Worm (Caenorhabditis elegans) whole organism, mixed stage, embryonic: ENCODE measurements around the gene str-228.
"Not testable (repeated sequence)": the region's sequence is repeated elsewhere in the genome, so short reads cannot be mapped to it uniquely, and the experiment has no call there.

ENCODE experiments used
- bed-3 ChIP-seq: fragments of 200-800 bp; sonication (Bioruptor generic); optimal IDR thresholded peaks from 3 replicates; lab custom pipeline; 2018; ENCODE audit warnings: mild to moderate bottlenecking, missing genetic modification characterization, moderate library complexity, missing compliant biosample characterization
- blmp-1 ChIP-seq: fragments of 150-350 bp; optimal IDR thresholded peaks from 2 replicates; lab custom pipeline; 2014; ENCODE audit warnings: missing biosample characterization, missing genetic modification characterization
- ceh-39 ChIP-seq: fragments of 150-350 bp; optimal IDR thresholded peaks from 2 replicates; lab custom pipeline; 2014; ENCODE audit warnings: missing biosample characterization, missing genetic modification characterization
- ceh-43 ChIP-seq: fragments of 200-800 bp; sonication (Bioruptor generic); optimal IDR thresholded peaks from 2 replicates; lab custom pipeline; 2018; ENCODE audit warnings: mild to moderate bottlenecking, missing genetic modification characterization, moderate library complexity, missing compliant biosample characterization
- ceh-83 ChIP-seq: fragments of 200-800 bp; sonication (Bioruptor generic); optimal IDR thresholded peaks from 2 replicates; lab custom pipeline; 2018; ENCODE audit warnings: mild to moderate bottlenecking, missing genetic modification characterization, missing compliant biosample characterization
- ces-1 ChIP-seq: fragments of 150-350 bp; optimal IDR thresholded peaks from 2 replicates; lab custom pipeline; 2014; ENCODE audit warnings: missing biosample characterization, missing genetic modification reagents, missing genetic modification characterization
- cnd-1 ChIP-seq: fragments of 200-800 bp; sonication (Bioruptor generic); optimal IDR thresholded peaks from 2 replicates; lab custom pipeline; 2018; ENCODE audit warnings: mild to moderate bottlenecking, missing genetic modification characterization, missing compliant biosample characterization
- drap-1 ChIP-seq: fragments of 200-800 bp; sonication (Bioruptor generic); optimal IDR thresholded peaks from 3 replicates; lab custom pipeline; 2018; ENCODE audit warnings: mild to moderate bottlenecking, missing genetic modification characterization, missing compliant biosample characterization
- elt-1 ChIP-seq: sonication (generic microtip); optimal IDR thresholded peaks from 2 replicates; lab custom pipeline; 2017; ENCODE audit warnings: missing genetic modification characterization, mild to moderate bottlenecking, missing compliant biosample characterization, antibody characterized with exemption, moderate library complexity, borderline replicate concordance; ENCODE audit not compliant: insufficient read depth
- elt-3 ChIP-seq: fragments of 150-350 bp; optimal IDR thresholded peaks from 2 replicates; lab custom pipeline; 2014; ENCODE audit warnings: missing biosample characterization, missing genetic modification characterization
- flh-1 ChIP-seq: fragments of 200-800 bp; sonication (Bioruptor generic); optimal IDR thresholded peaks from 2 replicates; lab custom pipeline; 2018; ENCODE audit warnings: mild to moderate bottlenecking, missing genetic modification characterization, moderate library complexity, missing compliant biosample characterization
- ham-2 ChIP-seq: fragments of 200-800 bp; sonication (Bioruptor generic); optimal IDR thresholded peaks from 2 replicates; lab custom pipeline; 2018; ENCODE audit warnings: mild to moderate bottlenecking, missing genetic modification characterization, missing compliant biosample characterization
- hlh-1 ChIP-seq: fragments of 150-350 bp; optimal IDR thresholded peaks from 2 replicates; lab custom pipeline; 2014; ENCODE audit warnings: missing biosample characterization, missing genetic modification reagents, missing genetic modification characterization
- lin-13 ChIP-seq: fragments of 150-350 bp; optimal IDR thresholded peaks from 2 replicates; lab custom pipeline; 2014; ENCODE audit warnings: missing biosample characterization, missing genetic modification characterization
- lin-32 ChIP-seq: fragments of 200-800 bp; sonication (Bioruptor generic); optimal IDR thresholded peaks from 2 replicates; lab custom pipeline; 2018; ENCODE audit warnings: mild to moderate bottlenecking, missing genetic modification characterization, missing compliant biosample characterization
- lsy-2 ChIP-seq: fragments of 150-350 bp; optimal IDR thresholded peaks from 2 replicates; lab custom pipeline; 2014; ENCODE audit warnings: missing biosample characterization, missing genetic modification characterization
- mab-5 ChIP-seq: fragments of 150-350 bp; optimal IDR thresholded peaks from 2 replicates; lab custom pipeline; 2014; ENCODE audit warnings: missing biosample characterization, missing genetic modification characterization
- mep-1 ChIP-seq: fragments of 150-350 bp; optimal IDR thresholded peaks from 2 replicates; lab custom pipeline; 2017; ENCODE audit warnings: missing biosample characterization, missing genetic modification reagents, missing genetic modification characterization, inconsistent platforms
- mls-2 ChIP-seq: sonication (generic microtip); optimal IDR thresholded peaks from 2 replicates; lab custom pipeline; 2016; ENCODE audit warnings: mild to moderate bottlenecking, missing genetic modification characterization, moderate library complexity, missing compliant biosample characterization
- nhr-12 ChIP-seq: fragments of 150-350 bp; optimal IDR thresholded peaks from 2 replicates; lab custom pipeline; 2014; ENCODE audit warnings: missing biosample characterization, missing genetic modification characterization
- nhr-2 ChIP-seq: fragments of 150-350 bp; optimal IDR thresholded peaks from 2 replicates; lab custom pipeline; 2014; ENCODE audit warnings: missing biosample characterization, missing genetic modification characterization
- nhr-237 ChIP-seq: fragments of 150-350 bp; optimal IDR thresholded peaks from 2 replicates; lab custom pipeline; 2014; ENCODE audit warnings: missing biosample characterization, missing genetic modification characterization
- nhr-28 ChIP-seq: fragments of 150-350 bp; optimal IDR thresholded peaks from 2 replicates; lab custom pipeline; 2014; ENCODE audit warnings: missing biosample characterization, missing genetic modification characterization
- nhr-76 ChIP-seq: sonication (generic microtip); optimal IDR thresholded peaks from 2 replicates; lab custom pipeline; 2017; ENCODE audit warnings: missing biosample characterization, missing genetic modification characterization
- pha-4 ChIP-seq: fragments of 150-350 bp; optimal IDR thresholded peaks from 2 replicates; lab custom pipeline; 2018; ENCODE audit warnings: missing biosample characterization, missing genetic modification reagents, missing genetic modification characterization
- sem-2 ChIP-seq: fragments of 200-800 bp; sonication (Bioruptor generic); optimal IDR thresholded peaks from 2 replicates; lab custom pipeline; 2018; ENCODE audit warnings: mild to moderate bottlenecking, missing genetic modification characterization, missing compliant biosample characterization
- snpc-4 ChIP-seq: fragments of 150-350 bp; optimal IDR thresholded peaks from 2 replicates; lab custom pipeline; 2014; ENCODE audit warnings: missing biosample characterization, missing genetic modification characterization
- tbx-8 ChIP-seq: fragments of 200-800 bp; sonication (Bioruptor generic); optimal IDR thresholded peaks from 2 replicates; lab custom pipeline; 2018; ENCODE audit warnings: mild to moderate bottlenecking, missing genetic modification characterization, moderate library complexity, missing compliant biosample characterization
- unc-120 ChIP-seq: sonication (generic microtip); optimal IDR thresholded peaks from 2 replicates; lab custom pipeline; 2017; ENCODE audit warnings: missing genetic modification characterization, missing compliant biosample characterization; ENCODE audit not compliant: poor library complexity, severe bottlenecking
- unc-62 ChIP-seq: fragments of 150-350 bp; optimal IDR thresholded peaks from 2 replicates; lab custom pipeline; 2014; ENCODE audit warnings: missing biosample characterization, missing genetic modification reagents, missing genetic modification characterization
- zip-8 ChIP-seq: fragments of 150-350 bp; optimal IDR thresholded peaks from 2 replicates; lab custom pipeline; 2014; ENCODE audit warnings: missing biosample characterization, missing genetic modification characterization
- ztf-11 ChIP-seq: fragments of 150-350 bp; optimal IDR thresholded peaks from 2 replicates; lab custom pipeline; 2014; ENCODE audit warnings: missing biosample characterization, missing genetic modification characterization

str-228 gene

DNA sequence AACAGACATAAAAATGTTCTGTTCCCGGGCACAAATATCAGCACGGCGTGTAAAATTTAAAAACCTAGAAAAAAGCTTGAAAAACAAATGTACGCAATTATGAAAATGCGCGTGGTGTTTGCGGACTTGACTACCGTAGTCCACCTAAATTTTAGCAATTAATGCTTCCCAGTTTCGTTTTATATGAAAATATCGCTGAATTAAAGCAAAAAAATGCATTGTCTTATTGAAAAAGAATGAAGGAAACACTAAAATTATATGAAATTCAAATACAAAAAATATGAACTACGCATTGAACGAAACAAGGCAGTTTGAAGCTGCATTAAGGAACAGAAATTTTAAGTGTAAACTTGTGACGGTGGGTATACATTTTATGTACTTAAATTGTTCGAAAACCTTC is 3.7 kb upstream of the str-228 start, which contains the start of gene ugt-64:
Gene ugt-64, minus strand, starts transcription at position 101 of the 400 bp plus-strand sequence.
- TF ChIP-seq bed-3 (GFP tag; lab: Kevin White, UChicago); nhr-76 (tag; lab: Kevin White, UChicago); ceh-39 (tag; lab: Kevin White, UChicago): not testable (repeated sequence)
- TF ChIP-seq, all 35 proteins: peak for 0; not testable (repeated sequence) for 35

DNA sequence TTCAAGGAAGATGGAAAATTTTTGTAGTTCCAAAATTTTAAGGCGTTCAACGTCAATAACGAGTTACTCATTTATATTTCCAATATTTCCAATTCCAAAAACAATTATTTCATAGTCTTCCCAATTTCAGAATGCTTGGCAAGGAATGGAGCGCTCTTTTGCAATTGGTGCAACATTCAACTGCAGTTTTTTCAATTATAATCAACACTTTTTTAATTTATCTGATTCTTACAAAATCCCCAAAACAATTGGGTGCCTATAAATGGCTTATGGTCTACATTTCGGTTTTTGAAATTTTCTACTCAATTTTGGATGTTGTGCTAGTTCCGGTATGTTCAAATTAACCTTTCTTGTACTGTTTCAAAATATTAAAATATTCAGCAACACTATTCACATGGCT is 2.3 kb upstream of the str-228 start, which contains the start of gene str-225:
Gene str-225, plus strand, starts transcription at position 132 of the 400 bp plus-strand sequence.
- no peak for TF ChIP-seq nhr-12 (tag; lab: Kevin White, UChicago)

DNA sequence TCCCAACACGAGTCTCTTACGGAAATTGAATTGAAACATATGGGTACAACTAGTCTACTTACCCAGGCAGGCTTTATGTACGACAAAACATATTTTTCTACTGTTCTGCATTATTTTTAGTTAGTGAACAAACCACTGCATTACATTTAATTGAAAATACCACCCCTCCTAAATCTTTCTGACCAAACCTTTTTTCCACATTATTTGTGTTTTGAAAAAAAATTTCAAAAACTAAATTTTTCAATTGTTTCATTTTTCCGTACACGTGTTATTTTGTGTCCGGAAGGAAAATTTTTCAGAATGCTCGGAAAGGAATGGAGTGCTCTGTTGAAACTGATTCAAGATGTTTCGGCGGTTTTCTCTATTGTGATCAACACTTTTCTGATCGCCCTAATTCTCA is 2.4 kb downstream of the str-228 start, which contains the start of gene str-226:
Gene str-226, plus strand, starts transcription at position 301 of the 400 bp plus-strand sequence.
- TF ChIP-seq zip-8 (tag; lab: Kevin White, UChicago) (no peak), tbx-8 (GFP tag; lab: Kevin White, UChicago) (no peak), snpc-4 (tag; lab: Kevin White, UChicago) (no peak), ceh-43 (GFP tag; lab: Kevin White, UChicago) (no peak), nhr-2 (tag; lab: Kevin White, UChicago) (no peak), ces-1 (GFP tag; lab: Kevin White, UChicago) (no peak), sem-2 (GFP tag; lab: Kevin White, UChicago) (no peak), bed-3 (GFP tag; lab: Kevin White, UChicago) (no peak), unc-62 (GFP tag; lab: Kevin White, UChicago) (no peak), elt-3 (tag; lab: Kevin White, UChicago) (no peak)

DNA sequence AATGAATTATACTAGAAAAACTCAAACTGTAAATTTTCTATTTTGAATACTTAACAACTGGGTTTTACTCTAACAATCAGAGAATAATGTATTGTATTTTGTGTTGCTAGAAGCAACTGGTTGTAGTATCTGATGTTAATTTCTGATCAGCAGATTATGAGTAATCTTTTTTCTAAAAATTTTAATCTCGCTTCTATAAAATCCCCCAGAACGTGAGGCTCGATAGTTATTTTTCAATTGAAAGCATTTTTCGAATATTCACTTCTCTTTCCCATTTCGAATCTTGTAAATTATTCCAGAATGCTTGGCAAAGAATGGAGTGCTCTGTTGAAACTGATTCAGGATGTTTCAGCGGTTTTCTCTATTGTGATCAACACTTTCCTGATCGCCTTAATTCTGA is 7.9 kb downstream of the str-228 start, which contains the start of gene str-227:
Gene str-227, plus strand, starts transcription at position 301 of the 400 bp plus-strand sequence.
- TF ChIP-seq lin-13 (tag; lab: Kevin White, UChicago) (no peak), nhr-28 (tag; lab: Kevin White, UChicago) (no peak), mls-2 (tag; lab: Kevin White, UChicago) (no peak), bed-3 (GFP tag; lab: Kevin White, UChicago) (no peak), ceh-39 (tag; lab: Kevin White, UChicago) (no peak), hlh-1 (tag; lab: Kevin White, UChicago) (no peak), zip-8 (tag; lab: Kevin White, UChicago) (no peak), ceh-83 (GFP tag; lab: Kevin White, UChicago) (no peak), ham-2 (GFP tag; lab: Kevin White, UChicago) (no peak), blmp-1 (tag; lab: Kevin White, UChicago) (no peak), sem-2 (GFP tag; lab: Kevin White, UChicago) (no peak), nhr-2 (tag; lab: Kevin White, UChicago) (no peak)
- TF ChIP-seq, all 35 proteins: peak for 0

DNA sequence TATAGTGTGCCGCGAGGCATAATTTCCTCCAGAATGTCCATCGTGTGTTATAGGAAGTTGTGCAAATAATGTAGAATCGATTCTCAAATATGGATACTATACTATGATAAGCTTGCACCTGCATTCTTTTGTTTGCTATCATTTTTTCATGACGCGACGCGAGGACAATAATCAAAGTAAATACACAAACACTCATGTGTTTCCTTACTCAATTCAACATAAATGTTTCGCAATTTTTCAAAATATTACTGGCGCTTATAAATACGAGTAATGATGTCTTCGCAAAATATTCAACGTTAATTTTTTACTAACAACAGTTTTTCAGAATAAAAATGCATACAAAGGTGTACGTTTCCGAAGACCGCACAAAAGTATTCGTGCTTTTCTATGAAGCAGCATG is 13.3 kb downstream of the str-228 start, which contains the start of gene irg-1:
Gene irg-1, plus strand, starts transcription at position 326 of the 400 bp plus-strand sequence.
- TF ChIP-seq lsy-2 (tag; lab: Kevin White, UChicago) = no peak
- no peak for TF ChIP-seq flh-1 (GFP tag; lab: Kevin White, UChicago)
- no peak for TF ChIP-seq elt-1
- no peak for TF ChIP-seq pha-4
- no peak for TF ChIP-seq ceh-39 (tag; lab: Kevin White, UChicago)
- TF ChIP-seq elt-3 (tag; lab: Kevin White, UChicago) = no peak
- TF ChIP-seq nhr-12 (tag; lab: Kevin White, UChicago) = no peak
- no peak for TF ChIP-seq unc-62 (GFP tag; lab: Kevin White, UChicago)
- TF ChIP-seq tbx-8 (GFP tag; lab: Kevin White, UChicago) = no peak

DNA sequence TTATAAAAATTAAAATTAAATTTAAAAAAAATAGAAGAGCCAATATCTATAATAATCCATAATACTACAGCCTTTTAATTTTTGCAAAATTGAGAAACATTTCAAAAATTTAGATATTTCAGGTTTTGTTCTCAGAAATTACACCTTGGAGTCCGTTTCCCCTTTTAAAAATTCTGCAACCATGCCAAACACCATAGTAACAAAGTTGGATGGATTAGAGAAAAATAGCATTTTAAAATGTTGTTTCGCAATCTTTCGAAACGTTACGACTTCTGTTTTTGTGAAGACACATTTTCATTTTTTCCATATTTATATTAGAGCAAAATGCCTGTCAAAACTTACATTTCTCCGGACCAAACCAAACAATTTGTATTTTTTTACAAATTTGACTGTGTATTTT is 15.0 kb downstream of the str-228 start, which contains the start of gene T24A6.7:
Gene T24A6.7, plus strand, starts transcription at position 301 of the 400 bp plus-strand sequence.
- no peak for TF ChIP-seq unc-62 (GFP tag; lab: Kevin White, UChicago)
- TF ChIP-seq unc-120 (tag; lab: Kevin White, UChicago) = no peak
- no peak for TF ChIP-seq sem-2 (GFP tag; lab: Kevin White, UChicago)
- TF ChIP-seq mep-1 (tag; lab: Kevin White, UChicago) = no peak
- TF ChIP-seq mab-5 (tag; lab: Kevin White, UChicago) = no peak
- TF ChIP-seq ham-2 (GFP tag; lab: Kevin White, UChicago) = no peak
- TF ChIP-seq cnd-1 (tag; lab: Kevin White, UChicago) = no peak
- no peak for TF ChIP-seq ztf-11 (tag; lab: Kevin White, UChicago)
- TF ChIP-seq pha-4 = no peak
- TF ChIP-seq lsy-2 (tag; lab: Kevin White, UChicago) = no peak
- TF ChIP-seq ceh-39 (tag; lab: Kevin White, UChicago) = no peak
- TF ChIP-seq nhr-28 (tag; lab: Kevin White, UChicago) = no peak
- TF ChIP-seq nhr-76 (tag; lab: Kevin White, UChicago) = no peak
- no peak for TF ChIP-seq lin-32 (GFP tag; lab: Kevin White, UChicago)
- TF ChIP-seq drap-1 (GFP tag; lab: Kevin White, UChicago) = no peak
- no peak for TF ChIP-seq ceh-43 (GFP tag; lab: Kevin White, UChicago)
- no peak for TF ChIP-seq mls-2 (tag; lab: Kevin White, UChicago)
- no peak for TF ChIP-seq flh-1 (GFP tag; lab: Kevin White, UChicago)
- no peak for TF ChIP-seq nhr-237
